Fruit fly (Drosophila melanogaster) whole organism, embryonic: ENCODE data around the gene cl.

Experiments used
- ATbp ChIP-seq: fragments of 200-800 bp; sonication (Bioruptor generic); optimal IDR thresholded peaks from 2 replicates; lab custom pipeline; 2017; ENCODE audit warnings: missing biosample characterization, mild to moderate bottlenecking, missing genetic modification characterization, missing genetic modification reagents
- Awh ChIP-seq: fragments of 200-800 bp; sonication (Bioruptor generic); IDR thresholded peaks from 2 replicates; pipeline ENCODE4, ENCODE4 v1.3.6; 2022; ENCODE audit warnings: missing biosample characterization, missing genetic modification characterization
- CG10979 ChIP-seq: fragments of 200-800 bp; sonication (Bioruptor generic); optimal IDR thresholded peaks from 2 replicates; lab custom pipeline; 2018; ENCODE audit warnings: missing biosample characterization, mild to moderate bottlenecking, missing genetic modification characterization, moderate library complexity
- CG11093 ChIP-seq: fragments of 200-800 bp; sonication (Bioruptor generic); IDR thresholded peaks from 3 replicates; pipeline ENCODE4 v1.3.6; 2022; ENCODE audit warnings: missing biosample characterization, missing genetic modification characterization
- CG12391 ChIP-seq: fragments of 200-800 bp; sonication (Bioruptor generic); optimal IDR thresholded peaks from 3 replicates; lab custom pipeline; 2018; ENCODE audit warnings: missing biosample characterization, mild to moderate bottlenecking, missing genetic modification characterization, moderate library complexity
- CG13123 ChIP-seq: fragments of 200-800 bp; sonication (Bioruptor generic); optimal IDR thresholded peaks from 2 replicates; lab custom pipeline; 2016; ENCODE audit warnings: missing biosample characterization, missing genetic modification characterization
- CG1647 ChIP-seq: fragments of 200-800 bp; sonication (Bioruptor generic); optimal IDR thresholded peaks from 3 replicates; lab custom pipeline; 2016; ENCODE audit warnings: missing biosample characterization, missing genetic modification characterization
- CG16813 ChIP-seq: fragments of 200-800 bp; sonication (Bioruptor generic); IDR thresholded peaks from 3 replicates; pipeline ENCODE4 v1.3.6; 2022; ENCODE audit warnings: missing biosample characterization, missing genetic modification characterization; ENCODE audit not compliant: partially characterized antibody
- CG16815 ChIP-seq: fragments of 200-800 bp; sonication (Bioruptor generic); optimal IDR thresholded peaks from 3 replicates; lab custom pipeline; 2017; ENCODE audit warnings: missing biosample characterization, mild to moderate bottlenecking, missing genetic modification characterization
- CG17612 ChIP-seq: fragments of 200-800 bp; sonication (Bioruptor generic); IDR thresholded peaks from 2 replicates; pipeline ENCODE4 v1.3.6; 2022; ENCODE audit warnings: missing biosample characterization, missing genetic modification characterization
- CG17912 ChIP-seq: fragments of 200-800 bp; sonication (Bioruptor generic); optimal IDR thresholded peaks from 2 replicates; lab custom pipeline; 2018; ENCODE audit warnings: missing biosample characterization, mild to moderate bottlenecking, missing genetic modification characterization
- CG18262 ChIP-seq: fragments of 200-800 bp; optimal IDR thresholded peaks from 3 replicates; lab custom pipeline; 2019; ENCODE audit warnings: missing biosample characterization, mild to moderate bottlenecking, missing genetic modification characterization, moderate library complexity
- CG18476 ChIP-seq: fragments of 200-800 bp; sonication (Bioruptor generic); optimal IDR thresholded peaks from 2 replicates; lab custom pipeline; 2016; ENCODE audit warnings: missing biosample characterization, mild to moderate bottlenecking, missing genetic modification characterization
- CG18599 ChIP-seq: fragments of 200-800 bp; sonication (Bioruptor generic); optimal IDR thresholded peaks from 3 replicates; lab custom pipeline; 2017; ENCODE audit warnings: missing biosample characterization, missing genetic modification characterization, mild to moderate bottlenecking, moderate library complexity, missing genetic modification reagents
- CG18619 ChIP-seq: fragments of 200-800 bp; sonication (Bioruptor generic); optimal IDR thresholded peaks from 3 replicates; lab custom pipeline; 2017; ENCODE audit warnings: missing biosample characterization, mild to moderate bottlenecking, missing genetic modification characterization
- CG18764 ChIP-seq: fragments of 200-800 bp; sonication (Bioruptor generic); optimal IDR thresholded peaks from 3 replicates; lab custom pipeline; 2016; ENCODE audit warnings: missing biosample characterization, missing genetic modification characterization
- CG31365 ChIP-seq: fragments of 200-800 bp; sonication (Bioruptor generic); optimal IDR thresholded peaks from 2 replicates; lab custom pipeline; 2018; ENCODE audit warnings: missing biosample characterization, mild to moderate bottlenecking, missing genetic modification characterization
- CG32767 ChIP-seq: fragments of 200-800 bp; sonication (Bioruptor generic); IDR thresholded peaks from 2 replicates; pipeline ENCODE4 v1.3.6; 2022; ENCODE audit warnings: missing biosample characterization, missing genetic modification characterization
- CG3407 ChIP-seq: fragments of 200-800 bp; sonication (Bioruptor generic); optimal IDR thresholded peaks from 2 replicates; lab custom pipeline; 2018; ENCODE audit warnings: missing biosample characterization, mild to moderate bottlenecking, missing genetic modification characterization
- CG4404 ChIP-seq: fragments of 200-800 bp; sonication (Bioruptor generic); IDR thresholded peaks from 2 replicates; pipeline ENCODE4 v1.3.6; 2022; ENCODE audit warnings: missing biosample characterization, missing genetic modification characterization
- CG5180 ChIP-seq: fragments of 200-800 bp; sonication (Bioruptor generic); optimal IDR thresholded peaks from 3 replicates; lab custom pipeline; 2017; ENCODE audit warnings: missing biosample characterization, missing genetic modification characterization, mild to moderate bottlenecking, moderate library complexity, missing genetic modification reagents
- CG6254 ChIP-seq: fragments of 200-800 bp; sonication (Bioruptor generic); optimal IDR thresholded peaks from 3 replicates; lab custom pipeline; 2017; ENCODE audit warnings: mild to moderate bottlenecking, missing biosample characterization, missing genetic modification reagents, missing genetic modification characterization
- CHES-1-like ChIP-seq: fragments of 200-800 bp; sonication (Bioruptor generic); optimal IDR thresholded peaks from 2 replicates; lab custom pipeline; 2016; ENCODE audit warnings: missing biosample characterization, missing genetic modification characterization
- Chrac-16 ChIP-seq: fragments of 200-800 bp; sonication (Bioruptor generic); optimal IDR thresholded peaks from 3 replicates; lab custom pipeline; 2016; ENCODE audit warnings: missing biosample characterization, missing genetic modification characterization
- CoRest ChIP-seq: fragments of 200-800 bp; sonication (Bioruptor generic); optimal IDR thresholded peaks from 3 replicates; lab custom pipeline; 2018; ENCODE audit warnings: missing biosample characterization, mild to moderate bottlenecking, missing genetic modification characterization, moderate library complexity
- CrebB ChIP-seq: fragments of 200-800 bp; sonication (Bioruptor generic); optimal IDR thresholded peaks from 3 replicates; lab custom pipeline; 2018; ENCODE audit warnings: missing biosample characterization, mild to moderate bottlenecking, missing genetic modification characterization
- Dek ChIP-seq: fragments of 200-800 bp; sonication (Bioruptor generic); optimal IDR thresholded peaks from 3 replicates; lab custom pipeline; 2019; ENCODE audit warnings: missing biosample characterization, mild to moderate bottlenecking, missing genetic modification characterization, moderate library complexity
- Doc2 ChIP-seq: fragments of 200-800 bp; sonication (Bioruptor generic); IDR thresholded peaks from 2 replicates; pipeline ENCODE4 v1.3.6; 2022; ENCODE audit warnings: missing biosample characterization, missing genetic modification characterization
- Hsf ChIP-seq: fragments of 200-800 bp; sonication (Bioruptor generic); optimal IDR thresholded peaks from 3 replicates; lab custom pipeline; 2016; ENCODE audit warnings: missing biosample characterization, missing genetic modification characterization
- Kr ChIP-seq: fragments of 200-800 bp; sonication (Bioruptor generic); optimal IDR thresholded peaks from 2 replicates; lab custom pipeline; 2017; ENCODE audit warnings: missing biosample characterization, mild to moderate bottlenecking, missing genetic modification characterization
- MESR4 ChIP-seq: fragments of 200-800 bp; sonication (Bioruptor generic); optimal IDR thresholded peaks from 2 replicates; lab custom pipeline; 2018; ENCODE audit warnings: missing biosample characterization, mild to moderate bottlenecking, missing genetic modification characterization, moderate library complexity
- Six4 ChIP-seq: fragments of 200-800 bp; sonication (Bioruptor generic); optimal IDR thresholded peaks from 2 replicates; lab custom pipeline; 2016; ENCODE audit warnings: missing biosample characterization, missing genetic modification characterization
- Sox102F ChIP-seq: fragments of 200-800 bp; sonication (Bioruptor generic); optimal IDR thresholded peaks from 2 replicates; lab custom pipeline; 2018; ENCODE audit warnings: missing biosample characterization, mild to moderate bottlenecking, missing genetic modification characterization, moderate library complexity
- Ssrp ChIP-seq: fragments of 200-800 bp; sonication (Bioruptor generic); optimal IDR thresholded peaks from 2 replicates; lab custom pipeline; 2018; ENCODE audit warnings: missing biosample characterization, mild to moderate bottlenecking, missing genetic modification characterization, moderate library complexity
- amos ChIP-seq: fragments of 200-800 bp; sonication (Bioruptor generic); IDR thresholded peaks from 2 replicates; pipeline ENCODE4 v1.3.6; 2022; ENCODE audit warnings: missing biosample characterization, missing genetic modification characterization; ENCODE audit not compliant: partially characterized antibody
- az2 ChIP-seq: fragments of 200-800 bp; sonication (Bioruptor generic); optimal IDR thresholded peaks from 3 replicates; lab custom pipeline; 2016; ENCODE audit warnings: missing biosample characterization, missing genetic modification characterization
- bab2 ChIP-seq: fragments of 200-800 bp; sonication (Bioruptor generic); optimal IDR thresholded peaks from 2 replicates; lab custom pipeline; 2016; ENCODE audit warnings: missing biosample characterization, missing genetic modification characterization
- cas ChIP-seq: fragments of 200-800 bp; sonication (Bioruptor generic); IDR thresholded peaks from 2 replicates; pipeline ENCODE4 v1.3.6; 2022; ENCODE audit warnings: missing biosample characterization, missing genetic modification characterization
- caup ChIP-seq: fragments of 200-800 bp; sonication (Bioruptor generic); optimal IDR thresholded peaks from 3 replicates; lab custom pipeline; 2017; ENCODE audit warnings: missing biosample characterization, mild to moderate bottlenecking, missing genetic modification characterization, moderate library complexity; ENCODE audit not compliant: severe bottlenecking
- fd3F ChIP-seq: fragments of 200-800 bp; sonication (Bioruptor generic); optimal IDR thresholded peaks from 2 replicates; lab custom pipeline; 2018; ENCODE audit warnings: missing biosample characterization, mild to moderate bottlenecking, missing genetic modification characterization, moderate library complexity
- gsb-n ChIP-seq: fragments of 200-800 bp; sonication (Bioruptor generic); optimal IDR thresholded peaks from 3 replicates; lab custom pipeline; 2018; ENCODE audit warnings: missing biosample characterization, mild to moderate bottlenecking, missing genetic modification characterization
- mirr ChIP-seq: fragments of 200-800 bp; sonication (Bioruptor generic); optimal IDR thresholded peaks from 3 replicates; lab custom pipeline; 2018; ENCODE audit warnings: missing biosample characterization, mild to moderate bottlenecking, missing genetic modification characterization
- nerfin-1 ChIP-seq: fragments of 200-800 bp; sonication (Bioruptor generic); optimal IDR thresholded peaks from 3 replicates; lab custom pipeline; 2019; ENCODE audit warnings: missing biosample characterization, mild to moderate bottlenecking, missing genetic modification characterization, moderate library complexity
- rib ChIP-seq: fragments of 200-800 bp; sonication (Bioruptor generic); IDR thresholded peaks from 2 replicates; pipeline ENCODE4 v1.3.6; 2022; ENCODE audit warnings: missing biosample characterization, missing genetic modification characterization
- shn ChIP-seq: fragments of 200-800 bp; sonication (Bioruptor generic); optimal IDR thresholded peaks from 3 replicates; lab custom pipeline; 2016; ENCODE audit warnings: missing biosample characterization, missing genetic modification characterization
- sim ChIP-seq: fragments of 200-800 bp; sonication (Bioruptor generic); IDR thresholded peaks from 2 replicates; pipeline ENCODE4 v1.3.6; 2022; ENCODE audit warnings: missing biosample characterization, missing genetic modification characterization
- stc ChIP-seq: fragments of 200-800 bp; sonication (Bioruptor generic); IDR thresholded peaks from 2 replicates; pipeline ENCODE4 v1.3.6; 2022; ENCODE audit warnings: missing biosample characterization, missing genetic modification characterization
- toy ChIP-seq: fragments of 200-800 bp; sonication (Bioruptor generic); IDR thresholded peaks from 2 replicates; pipeline ENCODE4 v1.3.6; 2022; ENCODE audit warnings: missing biosample characterization, missing genetic modification characterization
- tx ChIP-seq: fragments of 200-800 bp; sonication (Bioruptor generic); optimal IDR thresholded peaks from 2 replicates; lab custom pipeline; 2016; ENCODE audit warnings: missing biosample characterization, missing genetic modification characterization

The cl gene

dm6 chr2L:5496468-5497093 is 23.4 kb upstream of the cl start (continued):
- TF ChIP-seq CG18262 (peak; percentile 76), cas (GFP tag; lab: Robert Waterston, UW) (0 out of 2 replicates have a peak, but pooled peaks have one; percentile 21), Doc2 (GFP tag; lab: Robert Waterston, UW) (no peak), stc (GFP tag; lab: Robert Waterston, UW) (no peak), CHES-1-like (no peak), nerfin-1 (tag; lab: Kevin White, UChicago) (peak; percentile 50), CG18619 (GFP tag; lab: Kevin White, UChicago) (peak; percentile 15), Six4 (GFP tag; lab: Kevin White, UChicago) (peak; percentile 51), amos (GFP tag; lab: Robert Waterston, UW) (no peak), Sox102F (GFP tag; lab: Kevin White, UChicago) (peak; percentile 62), CG18764 (GFP tag; lab: Kevin White, UChicago) (peak; percentile 4), CG13123 (no peak), CG12391 (peak; percentile 66), Chrac-16 (GFP tag; lab: Kevin White, UChicago) (peak; percentile 39), CG5180 (GFP tag; lab: Kevin White, UChicago) (peak; percentile 23), gsb-n (peak; percentile 62), tx (GFP tag; lab: Kevin White, UChicago) (no peak), CG17612 (no peak), Hsf (GFP tag; lab: Kevin White, UChicago) (peak; percentile 63), CG10979 (tag; lab: Kevin White, UChicago) (peak; percentile 80), CG18599 (GFP tag; lab: Kevin White, UChicago) (peak; percentile 49), fd3F (GFP tag; lab: Kevin White, UChicago) (peak; percentile 20), CG32767 (GFP tag; lab: Robert Waterston, UW) (0 out of 2 replicates have a peak, but pooled peaks have one; percentile 40), CG16815 (GFP tag; lab: Kevin White, UChicago) (peak; percentile 19), CG4404 (GFP tag; lab: Robert Waterston, UW) (peak; percentile 53; the same call in 1 of the 2 replicates), CrebB (tag; lab: Kevin White, UChicago) (peak; percentile 1), CoRest (tag; lab: Kevin White, UChicago) (peak; percentile 58), CG3407 (GFP tag; lab: Kevin White, UChicago) (no peak), sim (GFP tag; lab: Robert Waterston, UW) (0 out of 2 replicates have a peak, but pooled peaks have one; percentile 19), Kr (GFP tag; lab: Kevin White, UChicago) (no peak), CG31365 (no peak), toy (0 out of 2 replicates have a peak, but pooled peaks have one; percentile 11), ATbp (GFP tag; lab: Kevin White, UChicago) (peak; percentile 52), bab2 (GFP tag; lab: Kevin White, UChicago) (peak; percentile 49), CG6254 (GFP tag; lab: Kevin White, UChicago) (peak; percentile 52), CG18476 (GFP tag; lab: Kevin White, UChicago) (peak; percentile 11), CG17912 (GFP tag; lab: Kevin White, UChicago) (no peak), CG11093 (GFP tag; lab: Robert Waterston, UW) (no peak), caup (GFP tag; lab: Kevin White, UChicago) (peak; percentile 26), shn (GFP tag; lab: Kevin White, UChicago) (peak; percentile 31), Ssrp (peak; percentile 58), az2 (GFP tag; lab: Kevin White, UChicago) (peak; percentile 57), mirr (GFP tag; lab: Kevin White, UChicago) (no peak), MESR4 (GFP tag; lab: Kevin White, UChicago) (no peak), CG16813 (GFP tag; lab: Robert Waterston, UW) (no peak), Dek (tag; lab: Kevin White, UChicago) (peak; percentile 36), Awh (GFP tag; lab: Robert Waterston, UW) (peak; percentile 56; the same call in 1 of the 2 replicates), CG1647 (GFP tag; lab: Kevin White, UChicago) (peak; percentile 34), rib (GFP tag; lab: Robert Waterston, UW) (no peak)
